Worm (Caenorhabditis elegans) whole organism, early embryonic: ENCODE results near the gene C16C10.13.

Experiments
- ama-1 ChIP-seq: fragments of 150-350 bp; optimal IDR thresholded peaks from 2 replicates; lab custom pipeline; 2014
- ceh-13 ChIP-seq: fragments of 200-800 bp; sonication (Bioruptor generic); optimal IDR thresholded peaks from 2 replicates; lab custom pipeline; 2018; ENCODE audit warnings: mild to moderate bottlenecking, missing genetic modification characterization, missing compliant biosample characterization
- ceh-36 ChIP-seq: sonication (generic microtip); optimal IDR thresholded peaks from 2 replicates; lab custom pipeline; 2016; ENCODE audit warnings: missing genetic modification characterization, inconsistent platforms, missing compliant biosample characterization
- flt-1 ChIP-seq: fragments of 200-800 bp; sonication (Bioruptor generic); IDR thresholded peaks from 2 replicates; pipeline ENCODE4 v1.3.6; 2022; ENCODE audit warnings: missing genetic modification characterization, missing compliant biosample characterization
- hmbx-1 ChIP-seq: sonication (generic microtip); optimal IDR thresholded peaks from 2 replicates; lab custom pipeline; 2016; ENCODE audit warnings: mild to moderate bottlenecking, missing genetic modification characterization, missing compliant biosample characterization
- hmg-4 ChIP-seq: fragments of 200-800 bp; sonication (Bioruptor generic); optimal IDR thresholded peaks from 2 replicates; lab custom pipeline; 2018; ENCODE audit warnings: mild to moderate bottlenecking, missing genetic modification characterization, missing compliant biosample characterization
- scrt-1 ChIP-seq: fragments of 200-800 bp; sonication (Bioruptor generic); IDR thresholded peaks from 2 replicates; pipeline ENCODE4 v1.3.6; 2022; ENCODE audit warnings: missing genetic modification characterization, missing compliant biosample characterization
- tbx-11 ChIP-seq: fragments of 200-800 bp; sonication (Bioruptor generic); IDR thresholded peaks from 2 replicates; pipeline ENCODE4 v1.3.6; 2022; ENCODE audit warnings: missing genetic modification characterization, missing compliant biosample characterization
- tbx-37 ChIP-seq: fragments of 200-800 bp; sonication (Bioruptor generic); conservative IDR thresholded peaks from 2 replicates; pipeline ENCODE4 v1.3.6; 2022; ENCODE audit warnings: missing genetic modification reagents, missing genetic modification characterization, missing compliant biosample characterization

DNA sequence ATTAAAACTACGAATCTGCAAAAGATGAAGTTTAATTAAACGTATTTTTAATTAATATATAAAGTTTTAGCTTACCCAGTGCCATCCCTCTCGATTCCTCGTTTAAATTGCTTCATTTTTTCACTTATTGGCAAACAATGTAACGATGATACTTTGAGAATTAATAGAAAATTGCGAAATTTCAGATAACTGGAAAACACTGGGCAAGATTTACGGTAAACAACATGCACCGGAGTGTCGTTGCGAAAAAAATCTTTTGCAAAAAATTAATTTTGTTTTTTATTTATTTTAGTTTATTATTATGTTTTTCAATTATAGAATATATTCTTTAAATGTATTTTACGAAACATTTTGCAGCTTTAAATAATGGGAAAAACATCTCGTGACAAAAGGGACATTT, 27.8 kb downstream of the C16C10.13 start, which contains the start of the genes pelo-1 and R74.7:
- TF ChIP-seq ama-1 (no peak), flt-1 (GFP tag; lab: Robert Waterston, UW) (no peak), hmg-4 (GFP tag; lab: Kevin White, UChicago) (no peak), tbx-11 (GFP tag; lab: Robert Waterston, UW) (no peak), tbx-37 (GFP tag; lab: Robert Waterston, UW) (no peak), hmbx-1 (tag; lab: Kevin White, UChicago) (no peak), ceh-13 (no peak), scrt-1 (GFP tag; lab: Robert Waterston, UW) (no peak), ceh-36 (no peak)
